Comparison of ENCODE assay signal across 5 fruit fly cellular contexts in genomic region chr3L:16750750-16751149, dm6.
TF ChIP-seq lines count a peak whose summit lies in the region.

No protein-coding gene starts in this region.

- TF ChIP-seq CTCF in whole organism, embryonic (GFP tag; optimal IDR thresholded peaks at IDR 0.05; lab: Kevin White, UChicago): no peak

TF ChIP-seq in whole organism, adult, 20 proteins besides CTCF, POLR2A, EP300 and RAD21:
- TF ChIP-seq tj (GFP tag; optimal IDR thresholded peaks at IDR 0.05; lab: Kevin White, UChicago) (peak; percentile 53), CG7045 (GFP tag; optimal IDR thresholded peaks at IDR 0.05; lab: Kevin White, UChicago) (no peak)

TF ChIP-seq in whole organism, embryonic, 481 proteins besides CTCF, POLR2A, EP300 and RAD21:
- no peak for TF ChIP-seq sna (GFP tag; IDR thresholded peaks at IDR 0.05; lab: Robert Waterston, UW; ENCODE audit: partially characterized antibody)
- no peak for TF ChIP-seq CG31224 (GFP tag; IDR thresholded peaks at IDR 0.05; lab: Robert Waterston, UW)
- TF ChIP-seq D19A (tag; optimal IDR thresholded peaks at IDR 0.05; lab: Kevin White, UChicago): peak; percentile 57
TF ChIP-seq in whole organism, embryonic: peak in this region for 1.

TF ChIP-seq in whole organism, prepupa, 60 proteins besides CTCF, POLR2A, EP300 and RAD21:
- TF ChIP-seq CG15336 (GFP tag; IDR thresholded peaks at IDR 0.05; lab: Robert Waterston, UW) (peak; percentile 65), CG8119 (GFP tag; IDR thresholded peaks at IDR 0.05; lab: Robert Waterston, UW) (peak; percentile 35; the same call in 2 of the 3 replicates), lz (GFP tag; optimal IDR thresholded peaks at IDR 0.05; lab: Kevin White, UChicago) (no peak), CG31627 (GFP tag; optimal IDR thresholded peaks at IDR 0.05; lab: Kevin White, UChicago) (no peak), CG32006 (GFP tag; optimal IDR thresholded peaks at IDR 0.05; lab: Kevin White, UChicago) (peak; percentile 25), Ets96B (tag; optimal IDR thresholded peaks at IDR 0.05; lab: Kevin White, UChicago) (peak; percentile 3), CG3919 (GFP tag; optimal IDR thresholded peaks at IDR 0.05; lab: Kevin White, UChicago) (no peak), achi (GFP tag; optimal IDR thresholded peaks at IDR 0.05; lab: Kevin White, UChicago) (peak; percentile 10), fd85E (GFP tag; optimal IDR thresholded peaks at IDR 0.05; lab: Kevin White, UChicago) (no peak), Eip78C (GFP tag; lab: Kevin White, UChicago) (peak; percentile 37), CG34406 (GFP tag; optimal IDR thresholded peaks at IDR 0.05; lab: Kevin White, UChicago) (no peak), salr (GFP tag; optimal IDR thresholded peaks at IDR 0.05; lab: Kevin White, UChicago) (peak in 1 of 2 experiments; percentile 12)

TF ChIP-seq in whole organism, pupa, 21 proteins besides CTCF, POLR2A, EP300 and RAD21:
- TF ChIP-seq fd96Ca (GFP tag; IDR thresholded peaks at IDR 0.05; lab: Robert Waterston, UW): no peak
- no peak for TF ChIP-seq CG32121 (GFP tag; IDR thresholded peaks at IDR 0.05; lab: Robert Waterston, UW)
- no peak for TF ChIP-seq rn (GFP tag; IDR thresholded peaks at IDR 0.05; lab: Robert Waterston, UW)
- no peak for TF ChIP-seq CG34367 (tag; optimal IDR thresholded peaks at IDR 0.05; lab: Kevin White, UChicago)
- TF ChIP-seq CG4496 (GFP tag; IDR thresholded peaks at IDR 0.05; lab: Robert Waterston, UW): no peak
- no peak for TF ChIP-seq CG12605 (GFP tag; IDR thresholded peaks at IDR 0.05; lab: Robert Waterston, UW)
- no peak for TF ChIP-seq D1 (tag; optimal IDR thresholded peaks at IDR 0.05; lab: Kevin White, UChicago)
- TF ChIP-seq CG14655 (GFP tag; optimal IDR thresholded peaks at IDR 0.05; lab: Kevin White, UChicago): no peak
- no peak for TF ChIP-seq CG13204 (GFP tag; optimal IDR thresholded peaks at IDR 0.05; lab: Kevin White, UChicago)
- TF ChIP-seq CG17806 (tag; optimal IDR thresholded peaks at IDR 0.05; lab: Kevin White, UChicago): peak; percentile 11
- TF ChIP-seq Ets98B (GFP tag; IDR thresholded peaks at IDR 0.05; lab: Robert Waterston, UW): no peak
- peak; percentile 2 for TF ChIP-seq CG8159 (tag; optimal IDR thresholded peaks at IDR 0.05; lab: Kevin White, UChicago)
- peak; percentile 28 for TF ChIP-seq CG15710 (tag; optimal IDR thresholded peaks at IDR 0.05; lab: Kevin White, UChicago)
- TF ChIP-seq Snoo (tag; optimal IDR thresholded peaks at IDR 0.05; lab: Kevin White, UChicago): no peak
- no peak for TF ChIP-seq EcR (GFP tag; optimal IDR thresholded peaks at IDR 0.05; lab: Kevin White, UChicago)
- TF ChIP-seq CG10348 (GFP tag; IDR thresholded peaks at IDR 0.05; lab: Robert Waterston, UW): no peak
- TF ChIP-seq CG9948 (tag; optimal IDR thresholded peaks at IDR 0.05; lab: Kevin White, UChicago): peak; percentile 6
- TF ChIP-seq Pif1B (GFP tag; optimal IDR thresholded peaks at IDR 0.05; lab: Kevin White, UChicago): no peak
- no peak for TF ChIP-seq gl (tag; optimal IDR thresholded peaks at IDR 0.05; lab: Kevin White, UChicago)
- no peak for TF ChIP-seq Pif1A (GFP tag; optimal IDR thresholded peaks at IDR 0.05; lab: Kevin White, UChicago)
- no peak for TF ChIP-seq CG8301 (tag; optimal IDR thresholded peaks at IDR 0.05; lab: Kevin White, UChicago)

TF ChIP-seq in whole organism, wandering third instar larva, 38 proteins besides CTCF, POLR2A, EP300 and RAD21:
- no peak for TF ChIP-seq Dfd (GFP tag; optimal IDR thresholded peaks at IDR 0.05; lab: Kevin White, UChicago)
- TF ChIP-seq pan (optimal IDR thresholded peaks at IDR 0.05; lab: Kevin White, UChicago): peak; percentile 26
